Fruit fly (Drosophila melanogaster) ovary, adult (tissue): Measurements from ENCODE around the gene ATPsyndelta.

ENCODE experiments used
- CG17801 ChIP-seq: fragments of 200-800 bp; optimal IDR thresholded peaks from 2 replicates; lab custom pipeline; 2019; ENCODE audit warnings: missing biosample characterization, mild to moderate bottlenecking, missing genetic modification characterization, moderate library complexity; ENCODE audit not compliant: partially characterized antibody

The ATPsyndelta gene

DNA sequence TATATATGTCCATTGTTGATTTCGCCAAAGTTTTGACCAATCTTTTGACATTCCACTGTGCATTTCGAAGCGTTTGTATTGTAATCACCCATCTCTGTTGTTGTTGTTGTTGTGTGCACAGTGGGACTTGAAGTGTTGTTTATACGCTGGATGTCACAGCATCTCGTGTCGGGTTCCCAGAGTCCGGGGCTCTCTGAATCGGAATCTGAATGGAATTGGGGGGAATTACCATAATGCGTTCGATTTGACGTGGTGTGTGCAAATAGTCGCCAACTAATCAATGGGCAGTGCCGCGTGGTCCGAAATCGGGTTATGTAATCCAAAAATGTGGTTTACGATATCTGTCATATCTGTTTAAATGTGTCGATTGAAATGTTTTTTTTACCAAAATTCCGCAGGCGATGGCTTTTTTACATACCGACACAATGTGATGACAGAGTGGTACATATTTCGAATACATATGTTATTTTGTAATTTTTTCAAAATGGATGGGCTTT, 21.3 kb downstream of the ATPsyndelta start:
- no peak for TF ChIP-seq CG17801 (GFP tag; lab: Kevin White, UChicago)

DNA sequence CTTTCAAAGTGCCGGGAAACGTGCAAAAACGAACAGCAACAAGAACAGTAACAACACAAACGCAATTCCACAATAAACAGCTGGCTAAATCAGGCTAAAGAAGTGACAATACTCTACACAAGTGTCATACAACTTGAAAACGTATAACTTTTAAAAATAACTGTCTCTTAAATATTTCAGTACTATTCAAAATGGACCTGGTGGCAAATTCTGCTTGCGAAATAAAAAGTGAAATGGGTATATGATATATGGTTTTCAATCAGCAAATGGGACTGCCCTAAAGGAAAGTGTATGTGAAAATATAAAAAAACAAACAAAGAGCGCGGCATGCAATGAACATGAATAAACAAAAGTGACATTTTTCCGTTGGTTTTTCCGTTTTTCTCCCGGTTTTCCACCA, 29.1 kb downstream of the ATPsyndelta start:
- TF ChIP-seq CG17801 (GFP tag; lab: Kevin White, UChicago): no peak

DNA sequence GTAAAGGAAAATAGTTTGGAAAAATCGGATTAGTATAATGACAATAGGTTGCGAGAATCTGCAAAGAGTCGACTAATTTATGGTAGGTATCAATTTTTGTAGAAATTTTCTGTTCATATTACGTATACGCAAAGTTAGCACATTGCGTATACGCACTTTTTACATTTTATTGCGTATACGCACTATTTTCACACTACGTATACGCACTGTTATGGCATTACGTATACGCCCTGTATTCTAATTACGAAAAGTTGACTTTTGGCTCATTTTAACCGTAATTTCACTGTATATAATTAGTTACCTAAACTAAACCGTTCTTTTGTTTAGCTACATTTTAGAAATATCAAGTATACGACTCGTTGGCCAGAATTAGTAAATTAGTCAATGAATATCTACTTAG, 30.1 kb downstream of the ATPsyndelta start:
- TF ChIP-seq CG17801 (GFP tag; lab: Kevin White, UChicago): no peak

DNA sequence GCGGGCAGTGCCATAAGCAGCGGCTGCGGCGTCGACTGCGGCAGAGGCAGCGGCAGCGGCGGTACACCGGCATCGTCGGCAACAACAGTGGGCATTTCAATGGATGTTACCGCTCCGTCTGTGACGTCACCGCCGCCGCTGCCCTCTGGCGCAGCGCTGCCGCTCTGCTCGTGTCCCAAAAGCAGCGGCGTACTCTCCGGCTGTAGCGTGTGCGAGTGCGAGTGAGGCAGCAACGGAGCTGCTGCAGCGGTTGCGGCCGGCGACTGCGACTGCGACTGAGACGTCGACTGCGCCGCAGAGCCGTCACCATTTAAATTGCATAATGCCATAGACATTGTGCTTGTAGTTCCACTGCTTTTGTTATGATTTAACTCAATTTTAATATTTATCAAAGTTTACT, 30.8 kb downstream of the ATPsyndelta start:
- TF ChIP-seq CG17801 (GFP tag; lab: Kevin White, UChicago): no peak

DNA sequence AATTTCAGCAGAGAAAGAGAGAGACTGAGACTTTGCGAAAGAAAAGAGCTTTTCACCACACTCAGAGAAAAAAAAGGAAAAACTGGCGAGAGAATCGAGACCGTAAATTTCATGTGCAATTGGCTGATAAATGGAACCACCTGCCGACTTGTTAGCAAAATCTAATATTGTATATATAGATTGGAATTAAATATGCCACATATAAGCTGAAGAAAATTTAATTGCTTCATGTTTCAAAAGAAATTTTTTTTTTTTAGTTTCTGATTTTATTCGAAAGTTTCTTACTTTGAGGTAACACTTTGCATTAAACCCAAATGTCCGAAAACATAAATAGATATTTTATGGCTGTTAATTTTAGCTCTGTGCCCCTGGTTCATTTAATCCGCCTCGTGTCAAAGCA, 32.0 kb downstream of the ATPsyndelta start:
- no peak for TF ChIP-seq CG17801 (GFP tag; lab: Kevin White, UChicago)

DNA sequence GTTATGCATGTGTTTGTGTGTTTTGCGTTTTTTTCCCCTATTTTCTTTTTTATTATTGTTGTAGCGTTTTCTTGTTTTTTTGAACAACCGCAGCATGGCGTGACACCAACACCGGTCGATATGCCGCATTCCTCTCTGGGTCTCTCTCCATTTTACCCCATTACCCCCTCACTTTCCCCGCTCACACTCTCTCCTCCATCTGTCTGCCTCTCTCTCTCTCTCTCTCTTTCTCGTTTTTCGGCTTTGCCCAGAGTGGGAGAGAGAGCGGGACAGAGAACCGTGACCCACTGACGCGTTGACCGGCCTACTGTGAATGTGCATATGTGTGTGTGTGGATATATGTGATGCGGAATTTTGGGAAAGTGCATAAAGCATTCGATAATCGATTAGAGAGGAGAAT, 34.6 kb downstream of the ATPsyndelta start:
- no peak for TF ChIP-seq CG17801 (GFP tag; lab: Kevin White, UChicago)

DNA sequence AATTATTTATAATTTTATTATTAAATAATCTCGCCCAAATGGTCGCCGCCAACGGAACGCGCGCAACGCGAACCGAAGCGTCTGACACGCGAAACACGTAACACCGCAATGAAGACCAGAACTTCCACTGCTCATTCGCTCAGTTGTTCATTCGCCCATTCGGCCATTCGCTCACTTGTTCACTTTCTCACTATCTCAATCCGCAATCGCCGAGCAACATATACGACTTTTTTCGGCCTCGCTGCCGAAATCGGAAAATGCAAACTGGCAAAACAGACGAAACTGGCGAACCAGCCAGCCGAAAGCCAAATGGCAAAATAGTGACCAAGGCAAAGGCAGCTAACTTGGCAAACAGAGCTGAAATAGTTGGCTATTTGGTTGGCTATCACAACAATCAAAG, 37.2 kb downstream of the ATPsyndelta start:
- TF ChIP-seq CG17801 (GFP tag; lab: Kevin White, UChicago): no peak

DNA sequence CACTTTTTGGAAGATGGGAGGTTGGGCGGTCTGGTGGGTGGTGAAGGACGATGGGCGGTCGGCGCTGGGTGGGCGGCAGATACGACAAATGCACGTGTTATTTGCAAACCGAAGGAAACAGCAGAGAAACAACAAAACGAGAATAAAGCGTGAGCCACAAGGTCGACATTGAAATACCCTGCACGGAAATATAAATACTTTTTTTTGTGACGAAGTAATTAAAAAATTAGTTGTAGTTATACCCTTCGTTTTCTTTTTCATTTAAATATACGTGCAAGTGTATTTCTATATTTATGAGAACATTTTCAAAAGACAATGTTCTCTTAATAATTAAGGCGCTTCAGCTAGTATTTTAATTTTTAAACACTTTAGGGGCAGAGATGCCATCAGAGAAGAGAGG, 37.9 kb downstream of the ATPsyndelta start:
- no peak for TF ChIP-seq CG17801 (GFP tag; lab: Kevin White, UChicago)

DNA sequence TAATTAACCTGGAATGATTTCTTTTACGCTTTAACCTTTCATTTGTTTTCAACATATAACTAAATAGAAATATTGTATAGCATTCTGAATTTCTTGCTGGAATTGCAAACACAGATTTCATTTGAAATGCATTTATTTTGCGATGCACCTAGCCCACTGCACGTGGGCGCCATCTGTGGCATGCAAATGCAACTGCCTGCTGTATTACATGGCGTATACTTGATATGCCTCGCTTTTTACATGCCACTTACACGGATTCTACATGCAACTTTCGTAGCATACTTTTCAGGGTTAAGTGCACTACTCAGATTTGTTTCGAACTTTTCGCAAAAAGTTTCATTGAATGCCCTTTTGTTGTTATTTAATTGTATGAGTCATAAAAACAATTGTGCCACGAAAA, 40.0 kb downstream of the ATPsyndelta start:
- no peak for TF ChIP-seq CG17801 (GFP tag; lab: Kevin White, UChicago)

DNA sequence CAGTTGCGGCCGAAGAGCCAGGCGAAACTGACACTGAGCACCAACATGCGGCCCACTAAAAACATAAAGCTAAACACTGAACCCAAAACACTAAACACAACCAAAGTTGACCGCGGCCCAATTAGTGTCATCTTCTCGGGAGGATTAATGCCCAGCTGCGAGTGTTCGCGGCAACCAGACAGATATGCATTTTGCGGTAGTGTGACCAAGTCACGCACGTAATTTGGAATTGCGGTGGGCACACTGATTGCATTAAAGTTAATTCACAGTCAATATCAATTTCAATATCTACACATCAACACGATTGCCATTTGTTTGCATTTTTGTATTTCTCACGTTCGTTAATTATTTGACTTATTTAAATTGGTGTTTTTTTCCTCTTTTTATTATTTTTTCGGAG, 43.5 kb downstream of the ATPsyndelta start:
- TF ChIP-seq CG17801 (GFP tag; lab: Kevin White, UChicago): no peak

DNA sequence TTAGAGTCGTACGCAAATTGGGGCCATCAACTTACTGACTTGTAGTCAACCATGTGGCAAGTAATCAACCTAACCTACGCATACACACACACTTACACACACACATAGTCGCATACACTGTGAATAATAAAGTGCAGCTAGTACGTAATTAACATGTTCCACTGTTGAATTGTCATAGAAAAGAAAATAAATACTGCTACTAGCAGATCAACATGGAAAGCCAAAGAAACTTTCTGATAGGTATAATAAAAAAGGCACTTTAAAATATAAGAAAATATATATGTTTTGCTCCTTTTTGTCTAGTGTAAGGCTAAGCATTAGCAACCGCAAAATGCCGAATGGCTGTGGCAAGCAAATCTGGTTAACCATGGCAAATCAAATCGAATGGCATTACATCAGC, 46.8 kb downstream of the ATPsyndelta start:
- TF ChIP-seq CG17801 (GFP tag; lab: Kevin White, UChicago): no peak

DNA sequence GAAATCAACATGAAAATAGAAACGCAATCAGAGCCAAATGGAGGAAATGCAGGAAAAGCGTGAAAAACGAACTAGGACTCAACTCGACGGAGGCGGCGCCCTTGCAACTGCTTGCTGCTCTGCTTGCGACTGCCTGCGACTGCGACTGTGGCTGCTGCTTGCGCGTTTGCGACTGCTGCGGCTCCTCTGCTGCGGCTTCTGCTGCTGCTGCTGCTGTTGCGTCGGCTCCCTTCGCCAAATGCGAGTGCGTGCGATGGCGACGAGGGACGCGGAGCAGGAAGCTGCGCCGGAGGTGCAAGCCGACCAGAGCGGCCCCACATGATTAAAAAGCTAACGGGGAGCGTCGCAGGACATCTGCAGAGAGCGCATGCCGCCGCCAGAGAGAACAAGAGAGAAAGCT, 48.4 kb downstream of the ATPsyndelta start:
- no peak for TF ChIP-seq CG17801 (GFP tag; lab: Kevin White, UChicago)

DNA sequence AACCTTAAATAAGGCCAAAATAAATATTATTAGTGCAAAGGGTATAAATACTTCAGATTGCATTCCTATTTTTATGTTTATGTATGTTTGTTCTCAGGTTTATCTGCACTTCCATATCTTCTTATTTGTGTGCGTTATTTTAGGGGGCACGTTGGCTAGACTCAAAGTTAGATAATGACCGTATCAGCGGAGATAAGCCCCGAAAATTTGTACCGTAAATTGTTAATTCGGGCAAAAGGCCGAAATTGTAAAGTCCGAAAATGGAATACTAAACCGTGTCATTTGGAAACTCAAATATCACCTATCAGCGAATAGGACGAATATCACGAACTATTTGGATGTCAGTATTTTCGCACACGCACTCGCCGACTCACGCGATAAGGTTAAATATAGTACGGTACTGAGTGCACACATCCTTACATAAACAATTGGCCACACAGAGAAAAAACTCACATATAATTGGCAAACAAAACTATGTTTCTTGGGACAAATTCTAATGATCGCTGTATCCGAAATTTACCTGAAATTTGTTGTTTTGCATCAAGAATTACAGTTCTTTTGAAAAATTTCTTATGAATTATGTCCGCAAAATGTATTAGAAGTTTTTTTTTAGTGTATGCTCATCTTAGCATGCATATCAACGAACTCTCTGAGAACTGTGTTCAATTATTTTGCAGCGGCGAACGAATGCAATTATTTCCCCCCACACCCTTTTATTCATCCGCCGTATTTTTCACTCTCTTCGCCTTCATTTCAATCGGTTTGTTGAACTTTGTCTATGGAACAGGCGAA, 50.6 kb downstream of the ATPsyndelta start, which contains the start of gene Hk:
TSS of gene Hk (minus strand) at position 321 of the 792 bp plus-strand sequence.
- no peak for TF ChIP-seq CG17801 (GFP tag; lab: Kevin White, UChicago)

DNA sequence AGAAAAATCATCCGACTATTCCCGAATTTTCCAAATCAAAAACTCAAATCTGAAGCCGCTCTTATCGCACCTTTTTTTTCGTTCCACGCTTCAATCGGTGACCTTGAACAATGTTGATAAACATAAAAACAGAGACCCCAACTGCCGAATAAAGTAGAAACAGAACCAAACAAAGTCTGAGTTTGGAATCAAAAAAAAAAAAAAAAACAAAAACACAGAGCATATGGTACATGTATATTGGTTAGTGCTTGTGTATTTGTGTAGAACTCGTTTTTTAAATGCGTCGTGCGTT, 51.1 kb downstream of the ATPsyndelta start:
- no peak for TF ChIP-seq CG17801 (GFP tag; lab: Kevin White, UChicago)

DNA sequence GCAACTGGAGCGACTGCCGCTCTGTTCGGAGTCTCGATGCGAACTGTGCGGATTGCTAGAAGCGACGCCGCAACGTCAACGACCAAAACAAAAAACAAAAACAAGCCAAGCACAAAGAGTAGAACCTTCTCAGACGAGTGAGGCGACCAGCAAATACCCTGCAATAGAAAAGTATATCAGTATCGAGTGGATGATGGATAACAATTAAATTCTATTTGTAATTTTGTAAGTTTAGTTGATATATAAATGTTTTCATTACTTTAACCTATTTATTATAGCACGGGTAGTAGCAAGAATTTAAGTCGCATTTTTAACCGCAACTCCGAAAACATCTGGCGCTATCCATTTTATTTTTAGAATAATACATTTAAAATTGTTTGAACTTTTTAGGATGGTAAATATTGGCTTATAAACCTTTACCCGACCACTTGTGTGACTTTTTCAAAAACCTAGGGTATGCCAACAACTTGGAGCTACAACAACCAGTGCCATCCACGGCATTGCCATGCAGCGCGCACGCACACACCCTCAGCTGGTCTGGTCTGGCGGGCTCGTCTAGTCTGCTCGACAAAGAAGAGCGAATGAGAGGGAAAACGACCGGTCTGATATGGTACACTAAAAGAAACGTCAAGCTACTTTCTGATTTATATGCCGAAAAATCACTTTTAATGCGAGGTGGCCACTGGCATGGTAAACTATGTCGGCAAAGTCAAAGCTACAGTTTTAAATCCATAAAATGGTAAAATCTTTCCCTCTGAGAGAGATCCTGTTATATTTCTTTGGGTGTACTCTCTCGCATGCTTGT, 52.6 kb downstream of the ATPsyndelta start, which contains the start of gene CG12643:
TSS of gene CG12643 (minus strand) at position 51 of the 805 bp plus-strand sequence.
- TF ChIP-seq CG17801 (GFP tag; lab: Kevin White, UChicago): peak; percentile 54

DNA sequence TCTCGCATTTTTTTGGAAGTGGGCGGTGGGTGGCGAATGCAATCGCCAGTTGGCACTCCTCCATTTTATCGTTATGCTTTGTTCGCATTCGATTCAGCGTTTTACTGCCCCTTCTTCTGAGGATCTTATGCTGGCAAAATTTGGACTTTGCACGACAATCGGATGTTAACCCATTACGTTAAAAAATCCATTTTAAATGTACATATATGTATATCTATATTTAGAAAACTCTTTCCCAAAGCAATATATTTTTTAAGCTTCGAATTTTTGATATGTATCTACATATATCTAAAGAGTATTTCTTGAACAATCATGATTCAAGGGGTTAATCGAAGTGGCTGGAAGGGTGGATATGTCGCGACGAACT, 53.2 kb downstream of the ATPsyndelta start:
- TF ChIP-seq CG17801 (GFP tag; lab: Kevin White, UChicago): peak; percentile 12
